Fruit fly (Drosophila melanogaster): ENCODE results near the gene ATPsynE.

Gene ATPsynE

dm6 chr3R:14311027-14311426 lies 15.7 kb upstream of the ATPsynE start (continued):
- no peak for TF ChIP-seq unpg (GFP tag; optimal IDR thresholded peaks at IDR 0.05)
- TF ChIP-seq pros (GFP tag; optimal IDR thresholded peaks at IDR 0.05), result no peak
- no peak for TF ChIP-seq CG4617 (GFP tag; optimal IDR thresholded peaks at IDR 0.05; ENCODE audit: borderline replicate concordance)
- no peak for TF ChIP-seq CG1529 (GFP tag; optimal IDR thresholded peaks at IDR 0.05)
- no peak for TF ChIP-seq chn (GFP tag; optimal IDR thresholded peaks at IDR 0.05)
- no peak for TF ChIP-seq crc (GFP tag; optimal IDR thresholded peaks at IDR 0.05)
- TF ChIP-seq Dp (GFP tag; optimal IDR thresholded peaks at IDR 0.05), result no peak
- no peak for TF ChIP-seq CG7839 (tag; optimal IDR thresholded peaks at IDR 0.05)
- no peak for TF ChIP-seq ac (GFP tag; optimal IDR thresholded peaks at IDR 0.05)
- TF ChIP-seq Elba2 (GFP tag; optimal IDR thresholded peaks at IDR 0.05), result no peak
- no peak for TF ChIP-seq Eip74EF (GFP tag; optimal IDR thresholded peaks at IDR 0.05)
- no peak for TF ChIP-seq Sox102F (GFP tag; optimal IDR thresholded peaks at IDR 0.05)
- TF ChIP-seq CG34376 (GFP tag; optimal IDR thresholded peaks at IDR 0.05), result no peak
- TF ChIP-seq CG6765 (GFP tag; optimal IDR thresholded peaks at IDR 0.05), result no peak
- TF ChIP-seq chm (GFP tag; IDR thresholded peaks at IDR 0.05), result no peak
- TF ChIP-seq CG12744 (GFP tag; optimal IDR thresholded peaks at IDR 0.05), result no peak
- no peak for TF ChIP-seq ERR (GFP tag; optimal IDR thresholded peaks at IDR 0.05)
- no peak for TF ChIP-seq CG12219 (GFP tag; optimal IDR thresholded peaks at IDR 0.05)
- TF ChIP-seq NFAT (GFP tag; IDR thresholded peaks at IDR 0.05), result no peak
- TF ChIP-seq CG10209 (GFP tag; optimal IDR thresholded peaks at IDR 0.05), result no peak
- no peak for TF ChIP-seq Stat92E (GFP tag; optimal IDR thresholded peaks at IDR 0.05)
- TF ChIP-seq CG11560 (tag; IDR thresholded peaks at IDR 0.05), result no peak
- no peak for TF ChIP-seq HHEX (GFP tag; optimal IDR thresholded peaks at IDR 0.05)
- TF ChIP-seq sug (tag; optimal IDR thresholded peaks at IDR 0.05), result no peak
- no peak for TF ChIP-seq pita (GFP tag; optimal IDR thresholded peaks at IDR 0.05)
- no peak for TF ChIP-seq fru (optimal IDR thresholded peaks at IDR 0.05)
- peak; percentile 22 for TF ChIP-seq CG10147 (GFP tag; optimal IDR thresholded peaks at IDR 0.05)
- TF ChIP-seq Ravus (GFP tag; IDR thresholded peaks at IDR 0.05), result no peak
- no peak for TF ChIP-seq CG13287 (GFP tag; IDR thresholded peaks at IDR 0.05; ENCODE audit: partially characterized antibody)
- no peak for TF ChIP-seq E2f1 (GFP tag; IDR thresholded peaks at IDR 0.05)
- no peak for TF ChIP-seq nau (GFP tag; optimal IDR thresholded peaks at IDR 0.05)
- no peak for TF ChIP-seq CG31388 (GFP tag; optimal IDR thresholded peaks at IDR 0.05)
- TF ChIP-seq bowl (GFP tag; IDR thresholded peaks at IDR 0.05), result no peak
- no peak; the same call in 1 of the 2 replicates for TF ChIP-seq CG10366 (GFP tag; IDR thresholded peaks at IDR 0.05)
- TF ChIP-seq caup (GFP tag; optimal IDR thresholded peaks at IDR 0.05; ENCODE audit: severe bottlenecking), result no peak
- TF ChIP-seq Opbp (GFP tag; IDR thresholded peaks at IDR 0.05; ENCODE audit: partially characterized antibody), result no peak
- TF ChIP-seq CG5245 (GFP tag; optimal IDR thresholded peaks at IDR 0.05), result no peak
- peak; percentile 75 for TF ChIP-seq CG32532 (GFP tag; IDR thresholded peaks at IDR 0.05)
- TF ChIP-seq Taf1 (GFP tag; IDR thresholded peaks at IDR 0.05), result 0 out of 2 replicates have a peak, but pooled peaks have one; percentile 18
- TF ChIP-seq Mes4 (GFP tag; optimal IDR thresholded peaks at IDR 0.05), result no peak
- TF ChIP-seq dmrt99B (tag; optimal IDR thresholded peaks at IDR 0.05), result no peak
- TF ChIP-seq Dip3 (GFP tag; optimal IDR thresholded peaks at IDR 0.05), result peak; percentile 9
- TF ChIP-seq CG31365 (tag; optimal IDR thresholded peaks at IDR 0.05), result no peak
- TF ChIP-seq Dll (GFP tag; IDR thresholded peaks at IDR 0.05; ENCODE audit: partially characterized antibody), result no peak
- TF ChIP-seq lov (optimal IDR thresholded peaks at IDR 0.05), result no peak
- no peak for TF ChIP-seq lov (GFP tag; IDR thresholded peaks at IDR 0.05)
- TF ChIP-seq CG12391 (tag; optimal IDR thresholded peaks at IDR 0.05), result peak; percentile 33
- TF ChIP-seq CG2120 (GFP tag; optimal IDR thresholded peaks at IDR 0.05), result peak; percentile 41
- TF ChIP-seq Oli (tag; optimal IDR thresholded peaks at IDR 0.05), result no peak
- no peak for TF ChIP-seq CG4328 (GFP tag; optimal IDR thresholded peaks at IDR 0.05)
- no peak for TF ChIP-seq seq (GFP tag; IDR thresholded peaks at IDR 0.05)
